Fruit fly (Drosophila melanogaster) whole organism, wandering third instar larva: ENCODE data around the gene alpha-Est10.

Experiments
- Abd-B ChIP-seq: fragments of >200 bp; optimal IDR thresholded peaks from 2 replicates; lab custom pipeline; 2017; ENCODE audit warnings: missing biosample characterization, missing genetic modification characterization
- CG32264 ChIP-seq: fragments of 200-800 bp; sonication (Bioruptor generic); optimal IDR thresholded peaks from 2 replicates; lab custom pipeline; 2016; ENCODE audit warnings: missing biosample characterization, missing genetic modification characterization
- CG9705 ChIP-seq: fragments of 200-800 bp; sonication (Bioruptor generic); optimal IDR thresholded peaks from 2 replicates; lab custom pipeline; 2018; ENCODE audit warnings: missing biosample characterization, mild to moderate bottlenecking, missing genetic modification characterization
- Dfd ChIP-seq: fragments of >200 bp; optimal IDR thresholded peaks from 2 replicates; lab custom pipeline; 2017; ENCODE audit warnings: missing biosample characterization, missing genetic modification characterization
- Dif ChIP-seq: fragments of 200-275, 200-300 bp; sonication (Bioruptor generic); optimal IDR thresholded peaks from 2 replicates; lab custom pipeline; 2018; ENCODE audit warnings: missing biosample characterization, missing genetic modification characterization; ENCODE audit not compliant: partially characterized antibody
- GATAd ChIP-seq: sonication (Bioruptor generic); optimal IDR thresholded peaks from 2 replicates; lab custom pipeline; 2016; ENCODE audit warnings: missing biosample characterization, missing genetic modification characterization
- HLH106 ChIP-seq: fragments of 200-800 bp; optimal IDR thresholded peaks from 3 replicates; lab custom pipeline; 2019; ENCODE audit warnings: missing biosample characterization, mild to moderate bottlenecking, missing genetic modification characterization, moderate library complexity
- Hnf4 ChIP-seq: fragments of 200-800 bp; sonication (Bioruptor generic); optimal IDR thresholded peaks from 2 replicates; lab custom pipeline; 2016; ENCODE audit warnings: missing biosample characterization, mild to moderate bottlenecking, missing genetic modification characterization
- Hr78 ChIP-seq: fragments of >200 bp; optimal IDR thresholded peaks from 2 replicates; lab custom pipeline; 2017; ENCODE audit warnings: missing biosample characterization, missing genetic modification characterization
- Hr83 ChIP-seq: fragments of 200-300 bp; sonication (Bioruptor generic); optimal IDR thresholded peaks from 2 replicates; lab custom pipeline; 2016; ENCODE audit warnings: missing biosample characterization, mild to moderate bottlenecking, missing genetic modification characterization, moderate library complexity; ENCODE audit not compliant: poor library complexity, severe bottlenecking
- Jra ChIP-seq: sonication (Bioruptor generic); optimal IDR thresholded peaks from 2 replicates; lab custom pipeline; 2016; ENCODE audit warnings: missing biosample characterization, missing genetic modification characterization
- Mio ChIP-seq: sonication (Bioruptor generic); optimal IDR thresholded peaks from 2 replicates; lab custom pipeline; 2016; ENCODE audit warnings: missing biosample characterization, missing genetic modification characterization
- Myc ChIP-seq: fragments of >200 bp; optimal IDR thresholded peaks from 2 replicates; lab custom pipeline; 2017
- N ChIP-seq: fragments of >200 bp; optimal IDR thresholded peaks from 2 replicates; lab custom pipeline; 2018; ENCODE audit warnings: missing biosample characterization, missing external identifiers, missing genetic modification characterization
- OdsH ChIP-seq: fragments of 200-800 bp; sonication (Bioruptor generic); optimal IDR thresholded peaks from 2 replicates; lab custom pipeline; 2016; ENCODE audit warnings: missing biosample characterization, mild to moderate bottlenecking, missing genetic modification characterization
- Rel ChIP-seq, 2 experiments: fragments of 200-800 bp; sonication (Bioruptor generic) in 1 of 2; optimal IDR thresholded peaks; 2 replicates in 1 of 2; 3 replicates in 1 of 2; lab custom pipeline; 2016 to 2019; ENCODE audit warnings: mild to moderate bottlenecking in 2 of 2, missing biosample characterization in 2 of 2, missing genetic modification characterization in 2 of 2, moderate library complexity in 1 of 2
- Sp1 ChIP-seq: fragments of 200-800 bp; sonication (Bioruptor generic); optimal IDR thresholded peaks from 3 replicates; lab custom pipeline; 2019; ENCODE audit warnings: missing biosample characterization, mild to moderate bottlenecking, missing genetic modification characterization, moderate library complexity
- Vsx2 ChIP-seq: fragments of 200-300, 225-300 bp; sonication (Bioruptor generic); optimal IDR thresholded peaks from 2 replicates; lab custom pipeline; 2018; ENCODE audit warnings: missing biosample characterization, missing genetic modification characterization; ENCODE audit not compliant: partially characterized antibody
- br ChIP-seq: fragments of 200-800 bp; sonication (Bioruptor generic); optimal IDR thresholded peaks from 2 replicates; lab custom pipeline; 2016; ENCODE audit warnings: missing biosample characterization, missing genetic modification characterization
- brk ChIP-seq: fragments of 200-800 bp; sonication (Bioruptor generic); optimal IDR thresholded peaks from 2 replicates; lab custom pipeline; 2016; ENCODE audit warnings: missing biosample characterization, mild to moderate bottlenecking, missing genetic modification characterization
- dl ChIP-seq, 2 experiments: fragments of 175-275, 200-275 bp in 1 of 2; fragments of 200-275 bp in 1 of 2; sonication (Bioruptor generic); optimal IDR thresholded peaks; lab custom pipeline; 2018; ENCODE audit warnings: mild to moderate bottlenecking in 2 of 2, missing biosample characterization in 2 of 2, missing genetic modification characterization in 2 of 2, moderate library complexity in 2 of 2; ENCODE audit not compliant: partially characterized antibody in 2 of 2, insufficient read depth in 1 of 2
- dmrt93B ChIP-seq: fragments of 200-800 bp; sonication (Bioruptor generic); optimal IDR thresholded peaks from 2 replicates; lab custom pipeline; 2018; ENCODE audit warnings: missing biosample characterization, mild to moderate bottlenecking, missing genetic modification characterization
- dsf ChIP-seq: sonication (Bioruptor generic); optimal IDR thresholded peaks from 2 replicates; lab custom pipeline; 2016; ENCODE audit warnings: missing biosample characterization, missing genetic modification characterization, borderline replicate concordance
- ey ChIP-seq: fragments of 200-800 bp; sonication (Bioruptor generic); optimal IDR thresholded peaks from 2 replicates; lab custom pipeline; 2016; ENCODE audit warnings: missing biosample characterization, missing genetic modification characterization
- foxo ChIP-seq, 2 experiments: fragments of 200-800 bp; sonication (Bioruptor generic); optimal IDR thresholded peaks; 2 replicates in 1 of 2; 3 replicates in 1 of 2; lab custom pipeline; 2016 to 2017; ENCODE audit warnings: missing biosample characterization in 2 of 2, missing genetic modification characterization in 2 of 2
- fru ChIP-seq: fragments of 200-800 bp; sonication (Bioruptor generic); optimal IDR thresholded peaks from 3 replicates; lab custom pipeline; 2016; ENCODE audit warnings: missing biosample characterization, mild to moderate bottlenecking, missing genetic modification characterization
- h ChIP-seq: fragments of 200-800 bp; sonication (Bioruptor generic); optimal IDR thresholded peaks from 3 replicates; lab custom pipeline; 2016; ENCODE audit warnings: missing biosample characterization, mild to moderate bottlenecking, missing genetic modification characterization
- jim ChIP-seq: fragments of 175-275, 200-325 bp; sonication (Bioruptor generic); optimal IDR thresholded peaks from 2 replicates; lab custom pipeline; 2016; ENCODE audit warnings: missing biosample characterization, mild to moderate bottlenecking, missing genetic modification characterization
- lola ChIP-seq: fragments of >200 bp; optimal IDR thresholded peaks from 2 replicates; lab custom pipeline; 2017; ENCODE audit warnings: missing biosample characterization, missing genetic modification characterization
- pan ChIP-seq: fragments of >200 bp; optimal IDR thresholded peaks from 2 replicates; lab custom pipeline; 2017
- psq ChIP-seq: fragments of 200-800 bp; sonication (Bioruptor generic); optimal IDR thresholded peaks from 3 replicates; lab custom pipeline; 2017; ENCODE audit warnings: missing biosample characterization, mild to moderate bottlenecking, missing genetic modification characterization, moderate library complexity
- rgr ChIP-seq: fragments of 200-800 bp; sonication (Bioruptor generic); optimal IDR thresholded peaks from 3 replicates; lab custom pipeline; 2016; ENCODE audit warnings: missing biosample characterization, mild to moderate bottlenecking, missing genetic modification characterization
- sage ChIP-seq: fragments of 200-800 bp; sonication (Bioruptor generic); optimal IDR thresholded peaks from 2 replicates; lab custom pipeline; 2016; ENCODE audit warnings: missing biosample characterization, mild to moderate bottlenecking, missing genetic modification characterization
- sv ChIP-seq: fragments of 200-800 bp; sonication (Bioruptor generic); optimal IDR thresholded peaks from 3 replicates; lab custom pipeline; 2016; ENCODE audit warnings: missing biosample characterization, missing genetic modification characterization
- tai ChIP-seq: sonication (Bioruptor generic); optimal IDR thresholded peaks from 2 replicates; lab custom pipeline; 2016; ENCODE audit warnings: missing biosample characterization, missing genetic modification characterization
- usp ChIP-seq: fragments of >200 bp; optimal IDR thresholded peaks from 2 replicates; lab custom pipeline; 2017; ENCODE audit warnings: missing biosample characterization, missing genetic modification characterization
- woc ChIP-seq: sonication (Bioruptor generic); optimal IDR thresholded peaks from 2 replicates; lab custom pipeline; 2016; ENCODE audit warnings: missing biosample characterization, mild to moderate bottlenecking, missing genetic modification characterization

The alpha-Est10 gene

dm6 chr3R:7514232-7514863 lies 20.7 kb upstream of the alpha-Est10 start:
- TF ChIP-seq sage (GFP tag; lab: Kevin White, UChicago) (no peak), Mio (GFP tag; lab: Kevin White, UChicago) (no peak), br (GFP tag; lab: Kevin White, UChicago) (no peak), HLH106 (tag; lab: Kevin White, UChicago) (no peak), Abd-B (GFP tag; lab: Kevin White, UChicago) (no peak), Hnf4 (peak; percentile 15), CG9705 (no peak)

- no peak for TF ChIP-seq br (GFP tag; lab: Kevin White, UChicago)
- no peak for TF ChIP-seq HLH106 (tag; lab: Kevin White, UChicago)
- no peak for TF ChIP-seq Hr78 (GFP tag; lab: Kevin White, UChicago)
- TF ChIP-seq h (GFP tag; lab: Kevin White, UChicago), result no peak
- no peak for TF ChIP-seq usp (GFP tag; lab: Kevin White, UChicago)
- TF ChIP-seq jim (GFP tag; lab: Kevin White, UChicago), result no peak
- TF ChIP-seq Sp1 (GFP tag; lab: Kevin White, UChicago), result no peak
- TF ChIP-seq GATAd (GFP tag; lab: Kevin White, UChicago), result no peak
- TF ChIP-seq fru, result no peak
- TF ChIP-seq ey (GFP tag; lab: Kevin White, UChicago), result no peak
- TF ChIP-seq tai (GFP tag; lab: Kevin White, UChicago), result no peak
- TF ChIP-seq woc (GFP tag; lab: Kevin White, UChicago), result no peak
- peak; percentile 52 for TF ChIP-seq Vsx2 (GFP tag; lab: Kevin White, UChicago)
- TF ChIP-seq pan (lab: Kevin White, UChicago), result no peak
- peak; percentile 36 for TF ChIP-seq Dif
- no peak for TF ChIP-seq Dfd
- TF ChIP-seq OdsH (GFP tag; lab: Kevin White, UChicago), result no peak
- TF ChIP-seq N (GFP tag; lab: Kevin White, UChicago), result peak; percentile 69
- peak; percentile 86 for TF ChIP-seq lola (GFP tag; lab: Kevin White, UChicago)
- TF ChIP-seq CG32264 (GFP tag; lab: Kevin White, UChicago), result no peak
- no peak for TF ChIP-seq Hnf4
- no peak for TF ChIP-seq sage (GFP tag; lab: Kevin White, UChicago)
- TF ChIP-seq Myc, result peak; percentile 86
- no peak for TF ChIP-seq Hr83 (GFP tag; lab: Kevin White, UChicago)
- TF ChIP-seq dl (GFP tag; optimal IDR thresholded peaks at IDR 0.05; lab: Kevin White, UChicago; ENCODE audit: insufficient read depth in 1 of 2, partially characterized antibody in 2 of 2), result no peak
- peak; percentile 38 for TF ChIP-seq Abd-B (GFP tag; lab: Kevin White, UChicago)
- no peak for TF ChIP-seq brk (GFP tag; lab: Kevin White, UChicago)
- no peak for TF ChIP-seq rgr
- no peak for TF ChIP-seq foxo (GFP tag; optimal IDR thresholded peaks at IDR 0.05; lab: Kevin White, UChicago)
- TF ChIP-seq Rel (GFP tag; optimal IDR thresholded peaks at IDR 0.05; lab: Kevin White, UChicago), result no peak
- no peak for TF ChIP-seq Rel (tag; optimal IDR thresholded peaks at IDR 0.05; lab: Kevin White, UChicago)
- TF ChIP-seq dsf (GFP tag; lab: Kevin White, UChicago), result no peak
- TF ChIP-seq dmrt93B, result no peak
- TF ChIP-seq Jra (GFP tag; lab: Kevin White, UChicago), result no peak
Measured at dm6 chr3R:7508198-7508837, 14.7 kb upstream of the alpha-Est10 start.

dm6 chr3R:7506314-7506988 lies 12.8 kb upstream of the alpha-Est10 start:
- TF ChIP-seq dl (GFP tag; optimal IDR thresholded peaks at IDR 0.05; lab: Kevin White, UChicago; ENCODE audit: insufficient read depth in 1 of 2, partially characterized antibody in 2 of 2) (no peak), h (GFP tag; lab: Kevin White, UChicago) (peak; percentile 63), brk (GFP tag; lab: Kevin White, UChicago) (no peak), sage (GFP tag; lab: Kevin White, UChicago) (no peak), Myc (no peak), sv (peak; percentile 83), rgr (peak; percentile 55), GATAd (GFP tag; lab: Kevin White, UChicago) (no peak), ey (GFP tag; lab: Kevin White, UChicago) (peak; percentile 45), pan (lab: Kevin White, UChicago) (no peak), Hr78 (GFP tag; lab: Kevin White, UChicago) (no peak), Sp1 (GFP tag; lab: Kevin White, UChicago) (no peak), Rel (GFP tag; optimal IDR thresholded peaks at IDR 0.05; lab: Kevin White, UChicago) (no peak), Rel (tag; optimal IDR thresholded peaks at IDR 0.05; lab: Kevin White, UChicago) (no peak), foxo (GFP tag; optimal IDR thresholded peaks at IDR 0.05; lab: Kevin White, UChicago) (peak in 1 of 2 experiments; percentile 60), br (GFP tag; lab: Kevin White, UChicago) (peak; percentile 10), Hr83 (GFP tag; lab: Kevin White, UChicago) (no peak), OdsH (GFP tag; lab: Kevin White, UChicago) (peak; percentile 57), HLH106 (tag; lab: Kevin White, UChicago) (peak; percentile 50), Hnf4 (peak; percentile 35), Abd-B (GFP tag; lab: Kevin White, UChicago) (no peak), dsf (GFP tag; lab: Kevin White, UChicago) (no peak), jim (GFP tag; lab: Kevin White, UChicago) (no peak), psq (GFP tag; lab: Kevin White, UChicago) (peak; percentile 11), fru (peak; percentile 47)
